Fruit fly (Drosophila melanogaster): ENCODE measurements around the gene TP53INP.
A peak's percentile ranks its signal among the peaks of the same experiment; 100 is the strongest.

The TP53INP gene

DNA sequence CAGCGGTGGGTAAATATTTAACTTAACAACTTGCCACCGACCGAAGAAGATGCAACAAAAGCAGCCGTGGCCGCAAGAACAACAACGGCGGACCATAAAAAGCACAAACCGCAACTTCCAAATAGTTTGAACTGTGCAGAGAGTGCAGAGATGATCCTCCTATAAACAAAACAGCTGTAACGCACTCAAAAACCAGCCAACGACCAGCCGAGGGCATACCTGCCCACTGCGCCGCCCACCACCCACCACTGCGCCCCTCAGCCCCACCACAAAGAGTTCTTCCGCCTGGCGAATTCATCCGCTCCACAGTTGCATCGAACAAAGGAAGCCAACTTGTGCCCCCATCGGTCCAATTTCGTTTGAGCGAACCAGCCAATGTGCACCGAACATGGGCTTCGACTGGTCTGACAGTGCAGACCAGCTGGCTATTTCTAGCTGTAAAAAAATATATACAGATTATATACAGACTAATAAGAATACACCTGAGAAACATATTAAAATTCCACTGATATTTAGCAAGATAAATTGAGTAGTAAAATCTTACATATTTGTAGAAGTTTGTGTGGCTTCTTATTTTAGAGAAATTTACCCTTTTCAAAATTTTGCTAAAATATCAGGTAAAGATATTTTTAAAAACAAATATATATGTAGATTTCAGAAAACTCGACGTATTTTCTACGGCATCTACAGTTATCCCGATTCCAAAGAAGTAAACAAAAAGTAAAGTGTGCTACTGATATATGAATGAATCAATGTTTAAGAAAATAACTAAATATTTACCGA, 23.0 kb upstream of the TP53INP start (continued):
- TF ChIP-seq tna (GFP tag; IDR thresholded peaks at IDR 0.05; ENCODE audit: partially characterized antibody) (0 out of 2 replicates have a peak, but pooled peaks have one; percentile 40), tx (GFP tag; optimal IDR thresholded peaks at IDR 0.05) (no peak), CG9797 (GFP tag; optimal IDR thresholded peaks at IDR 0.05) (no peak), CG10979 (tag; optimal IDR thresholded peaks at IDR 0.05) (no peak), CG9609 (GFP tag; optimal IDR thresholded peaks at IDR 0.05) (no peak), lab (GFP tag; optimal IDR thresholded peaks at IDR 0.05) (no peak), trh (GFP tag; optimal IDR thresholded peaks at IDR 0.05) (no peak), CG14710 (tag; optimal IDR thresholded peaks at IDR 0.05) (peak; percentile 32), Bteb2 (GFP tag; optimal IDR thresholded peaks at IDR 0.05) (no peak), shn (GFP tag; optimal IDR thresholded peaks at IDR 0.05) (no peak), vnd (GFP tag; IDR thresholded peaks at IDR 0.05; ENCODE audit: partially characterized antibody) (no peak), Fer3 (tag; optimal IDR thresholded peaks at IDR 0.05) (no peak), Max (GFP tag; optimal IDR thresholded peaks at IDR 0.05) (no peak), CG3407 (GFP tag; optimal IDR thresholded peaks at IDR 0.05) (no peak), ci (GFP tag; IDR thresholded peaks at IDR 0.05) (0 out of 3 replicates have a peak, but pooled peaks have one; percentile 27), CG18262 (tag; optimal IDR thresholded peaks at IDR 0.05) (no peak), twi (tag; optimal IDR thresholded peaks at IDR 0.05) (no peak), CG4730 (GFP tag; IDR thresholded peaks at IDR 0.05) (no peak), CG10959 (GFP tag; IDR thresholded peaks at IDR 0.05) (0 out of 2 replicates have a peak, but pooled peaks have one; percentile 43), CG6791 (GFP tag; IDR thresholded peaks at IDR 0.05; ENCODE audit: partially characterized antibody) (no peak), slou (GFP tag; optimal IDR thresholded peaks at IDR 0.05) (no peak), Ptx1 (GFP tag; IDR thresholded peaks at IDR 0.05) (no peak), pros (GFP tag; optimal IDR thresholded peaks at IDR 0.05) (no peak), ERR (GFP tag; optimal IDR thresholded peaks at IDR 0.05) (no peak), CG6765 (GFP tag; optimal IDR thresholded peaks at IDR 0.05) (no peak), zfh1 (GFP tag; IDR thresholded peaks at IDR 0.05) (no peak), Eip74EF (GFP tag; optimal IDR thresholded peaks at IDR 0.05) (no peak), CG3726 (GFP tag; IDR thresholded peaks at IDR 0.05) (no peak), gce (GFP tag; IDR thresholded peaks at IDR 0.05) (0 out of 3 replicates have a peak, but pooled peaks have one; percentile 27), Dip2 (GFP tag; IDR thresholded peaks at IDR 0.05) (0 out of 2 replicates have a peak, but pooled peaks have one; percentile 7), CG13424 (tag; optimal IDR thresholded peaks at IDR 0.05) (no peak), croc (GFP tag; conservative IDR thresholded peaks at IDR 0.05) (no peak), CG18619 (GFP tag; optimal IDR thresholded peaks at IDR 0.05) (no peak), CG11085 (GFP tag; IDR thresholded peaks at IDR 0.05) (no peak), Lhr (GFP tag; optimal IDR thresholded peaks at IDR 0.05) (no peak), tup (GFP tag; optimal IDR thresholded peaks at IDR 0.05) (no peak), NC2β (GFP tag; optimal IDR thresholded peaks at IDR 0.05) (no peak), sens-2 (GFP tag; IDR thresholded peaks at IDR 0.05) (no peak), sens (GFP tag) (peak; percentile 7), ham (GFP tag; IDR thresholded peaks at IDR 0.05) (no peak), crol (GFP tag; IDR thresholded peaks at IDR 0.05) (peak; percentile 66), Sox100B (GFP tag; optimal IDR thresholded peaks at IDR 0.05) (peak; percentile 53), dysf (GFP tag; IDR thresholded peaks at IDR 0.05) (no peak), row (GFP tag; IDR thresholded peaks at IDR 0.05) (peak; percentile 35; the same call in 1 of the 3 replicates), CG8388 (GFP tag; optimal IDR thresholded peaks at IDR 0.05) (no peak), CG7745 (tag; optimal IDR thresholded peaks at IDR 0.05) (no peak), eve (GFP tag; optimal IDR thresholded peaks at IDR 0.05) (no peak), CG3281 (GFP tag; optimal IDR thresholded peaks at IDR 0.05) (no peak), tin (GFP tag; optimal IDR thresholded peaks at IDR 0.05) (no peak), salm (tag; optimal IDR thresholded peaks at IDR 0.05) (no peak)
